Worm (Caenorhabditis elegans): Measurements from ENCODE around the gene dmsr-16.

- TF ChIP-seq somi-1 (GFP tag; optimal IDR thresholded peaks at IDR 0.05) (no peak), hmg-20 (GFP tag; IDR thresholded peaks at IDR 0.05) (no peak), snpc-3.4 (tag; optimal IDR thresholded peaks at IDR 0.05) (no peak), sea-2 (GFP tag; IDR thresholded peaks at IDR 0.05) (no peak), unc-62 (GFP tag; optimal IDR thresholded peaks at IDR 0.05) (no peak), let-607 (tag; optimal IDR thresholded peaks at IDR 0.05) (no peak), nhr-27 (tag; optimal IDR thresholded peaks at IDR 0.05) (no peak), attf-5 (GFP tag; optimal IDR thresholded peaks at IDR 0.05) (no peak), hmg-1.2 (GFP tag; IDR thresholded peaks at IDR 0.05) (no peak), nfya-1 (tag; optimal IDR thresholded peaks at IDR 0.05; ENCODE audit: borderline replicate concordance, insufficient read depth) (no peak), mel-28 (tag; optimal IDR thresholded peaks at IDR 0.05; ENCODE audit: borderline replicate concordance) (no peak)
Observed at ce11 chrV:6775708-6776107, 33.2 kb downstream of the dmsr-16 start, which contains the start of gene srh-28.

All from whole organism, young adult.